Worm (Caenorhabditis elegans): ENCODE measurements around the gene Y73F8A.12.
"Not testable (repeated sequence)": the region's sequence is repeated elsewhere in the genome, so short reads cannot be mapped to it uniquely, and the experiment has no call there.

ce11 chrIV:15318982-15319381, 7.5 kb upstream of the Y73F8A.12 start, which contains the start of gene Y73F8A.14:
- TF ChIP-seq cog-1 (tag; optimal IDR thresholded peaks at IDR 0.05); med-1 (GFP tag; optimal IDR thresholded peaks at IDR 0.05; ENCODE audit: insufficient read depth): not testable (repeated sequence)

Data from whole organism, midembryonic.